Worm (Caenorhabditis elegans): ENCODE measurements around the gene pgph-2.

DNA sequence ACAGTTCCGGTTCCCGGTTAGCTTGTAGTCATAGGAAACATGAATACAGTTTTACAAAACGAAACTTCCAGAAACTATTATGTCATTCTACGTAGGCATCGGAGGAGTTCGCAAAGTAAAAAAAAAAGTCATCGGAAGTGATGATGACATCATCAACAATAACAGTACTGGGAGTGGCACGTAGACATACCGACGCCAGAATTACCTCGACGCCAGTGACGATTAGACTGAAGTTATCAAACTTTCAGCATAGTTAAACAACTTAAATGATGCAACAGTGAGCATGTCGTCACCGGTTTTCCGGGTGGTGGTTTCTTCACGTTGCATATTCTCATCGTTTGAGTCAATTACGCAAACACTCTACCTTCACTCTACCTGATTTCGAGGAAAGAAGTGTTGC, 55.5 kb downstream of the pgph-2 start:
- no peak for TF ChIP-seq tbx-11 (GFP tag; IDR thresholded peaks at IDR 0.05)
- TF ChIP-seq ama-1 (optimal IDR thresholded peaks at IDR 0.05), result no peak
- TF ChIP-seq tbx-37 (GFP tag; conservative IDR thresholded peaks at IDR 0.05), result no peak
- no peak for TF ChIP-seq flt-1 (GFP tag; IDR thresholded peaks at IDR 0.05)
- no peak for TF ChIP-seq ets-7 (tag; optimal IDR thresholded peaks at IDR 0.05)
- no peak for TF ChIP-seq hmbx-1 (tag; optimal IDR thresholded peaks at IDR 0.05)

All from whole organism, early embryonic.